Fruit fly (Drosophila melanogaster) Kc167 (cell line): ENCODE measurements around the gene CheA7a.

Experiments
- Myc ChIP-seq: fragments of >200 bp; optimal IDR thresholded peaks from 2 replicates; lab custom pipeline; 2017; ENCODE audit warnings: missing external identifiers
- Sin3A ChIP-seq: fragments of >200 bp; optimal IDR thresholded peaks from 2 replicates; lab custom pipeline; 2018; ENCODE audit warnings: missing external identifiers
- h ChIP-seq: fragments of >200 bp; optimal IDR thresholded peaks from 3 replicates; lab custom pipeline; 2018; ENCODE audit warnings: missing external identifiers
- insv ChIP-seq: fragments of >200 bp; optimal IDR thresholded peaks from 3 replicates; lab custom pipeline; 2018; ENCODE audit warnings: missing external identifiers
- psq ChIP-seq: fragments of >200 bp; optimal IDR thresholded peaks from 2 replicates; lab custom pipeline; 2017; ENCODE audit warnings: missing external identifiers
- ttk ChIP-seq: sonication (Bioruptor generic); optimal IDR thresholded peaks from 2 replicates; lab custom pipeline; 2017; ENCODE audit warnings: missing external identifiers

CheA7a gene

DNA sequence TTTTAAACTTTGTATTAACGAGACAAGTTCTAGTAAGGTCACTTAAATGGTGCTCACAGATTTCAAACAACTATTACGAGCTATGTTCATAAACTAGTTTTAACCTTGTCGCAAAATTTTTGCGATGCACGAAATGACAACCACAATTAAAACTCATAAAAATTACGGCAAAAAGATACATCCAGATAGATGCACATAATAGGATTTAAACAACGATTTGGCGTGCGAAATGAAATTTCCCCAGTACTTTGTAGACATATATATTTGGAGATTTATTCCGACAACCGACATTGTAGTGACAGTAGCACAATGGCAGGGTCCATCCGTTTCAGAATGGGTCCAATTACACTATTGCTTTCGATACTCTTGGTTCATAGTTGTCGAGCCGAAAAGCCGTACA lies at the start of gene CheA7a:
Gene CheA7a, plus strand, starts transcription at position 301 of the 400 bp plus-strand sequence.
- TF ChIP-seq Sin3A (lab: Kevin White, UChicago) (no peak), ttk (lab: Kevin White, UChicago) (no peak), h (lab: Kevin White, UChicago) (no peak), Myc (lab: Kevin White, UChicago) (no peak), psq (lab: Kevin White, UChicago) (no peak)

DNA sequence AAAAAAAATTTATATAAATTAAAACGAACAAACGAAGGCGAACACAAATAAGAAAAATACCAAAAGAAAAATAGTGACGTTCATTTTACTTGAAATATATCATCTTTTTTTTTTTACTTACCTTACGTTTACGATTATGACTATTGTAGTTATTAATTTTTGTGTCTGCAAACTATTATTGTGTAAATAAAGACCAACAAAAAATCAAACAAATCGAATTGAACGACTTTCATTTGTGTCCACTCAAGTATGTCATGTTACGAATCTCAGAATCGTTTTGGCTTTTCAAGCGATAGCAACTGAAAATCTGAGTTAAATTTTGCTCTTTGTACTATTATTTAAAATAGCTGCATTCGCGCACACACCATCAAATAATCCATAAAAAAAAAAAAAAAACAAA lies 49.2 kb upstream of the CheA7a start, which contains the start of gene Acsf3:
Gene Acsf3, plus strand, starts transcription at position 301 of the 400 bp plus-strand sequence.
- TF ChIP-seq Sin3A (lab: Kevin White, UChicago): no peak
- no peak for TF ChIP-seq insv (lab: Kevin White, UChicago)

DNA sequence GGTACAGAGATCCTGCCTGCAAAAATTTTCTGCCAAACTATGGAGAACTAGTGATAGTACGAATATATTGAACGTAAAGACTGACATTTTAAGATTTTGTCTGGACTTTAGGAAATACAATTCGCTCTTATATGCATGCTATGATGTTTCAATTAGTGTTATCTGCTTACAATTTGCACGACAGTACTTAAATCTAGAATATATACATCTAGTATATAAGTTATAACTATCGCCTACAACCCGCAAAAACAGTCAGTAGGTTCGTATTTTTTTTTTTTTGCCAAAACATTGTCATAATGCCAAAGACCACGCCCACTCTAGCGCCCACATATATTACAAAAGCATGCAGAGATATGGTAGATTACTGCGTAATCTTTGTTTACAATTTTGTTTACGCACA lies 45.8 kb upstream of the CheA7a start, which contains the start of gene CG42780:
Gene CG42780, minus strand, starts transcription at position 101 of the 400 bp plus-strand sequence.
- TF ChIP-seq psq (lab: Kevin White, UChicago): no peak
- TF ChIP-seq h (lab: Kevin White, UChicago): no peak
- no peak for TF ChIP-seq Myc (lab: Kevin White, UChicago)
- TF ChIP-seq ttk (lab: Kevin White, UChicago): no peak
- TF ChIP-seq insv (lab: Kevin White, UChicago): no peak
- no peak for TF ChIP-seq Sin3A (lab: Kevin White, UChicago)

DNA sequence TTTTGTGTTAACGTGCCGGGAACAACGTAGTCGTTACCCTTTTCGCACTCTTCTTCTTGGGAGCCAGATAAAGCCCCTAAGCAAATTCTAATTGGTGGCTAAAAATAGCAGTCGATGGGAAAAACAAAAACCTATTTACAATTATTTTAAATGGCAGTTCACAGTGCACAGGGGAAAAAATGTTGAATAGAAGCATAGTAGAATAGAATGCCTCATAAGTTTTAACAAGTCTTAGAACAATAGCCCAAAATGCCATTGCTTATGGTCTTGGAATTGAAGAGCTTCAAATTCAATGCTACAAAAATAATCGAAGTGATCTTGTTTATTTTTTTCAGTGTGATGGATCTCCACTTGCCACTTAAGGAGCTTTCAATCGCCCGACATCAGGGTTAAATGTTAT lies 45.4 kb upstream of the CheA7a start:
- TF ChIP-seq insv (lab: Kevin White, UChicago) (no peak), ttk (lab: Kevin White, UChicago) (no peak), h (lab: Kevin White, UChicago) (no peak), psq (lab: Kevin White, UChicago) (no peak), Sin3A (lab: Kevin White, UChicago) (no peak), Myc (lab: Kevin White, UChicago) (no peak)

DNA sequence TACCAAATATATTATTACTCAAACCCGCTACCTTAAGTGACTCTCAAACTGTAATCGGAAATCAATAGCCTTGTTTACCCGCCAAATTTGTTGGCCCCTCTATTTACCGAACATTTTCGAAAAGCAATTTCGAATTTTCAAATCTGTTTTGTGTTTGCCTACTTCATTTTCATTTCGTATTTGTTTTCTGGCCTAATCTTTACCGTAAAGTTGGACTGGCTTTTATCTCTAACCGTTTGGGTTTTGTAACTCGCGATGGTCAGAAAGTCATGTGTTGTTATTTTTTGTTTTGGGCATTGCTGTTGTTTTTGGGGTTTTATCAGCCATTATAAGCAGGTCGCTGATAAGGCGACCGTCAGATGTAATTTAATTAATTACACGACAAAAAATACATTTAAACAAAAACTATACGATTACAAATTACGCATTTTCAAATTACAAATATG lies 44.6 kb upstream of the CheA7a start:
- TF ChIP-seq h (lab: Kevin White, UChicago) (no peak), Myc (lab: Kevin White, UChicago) (no peak), Sin3A (lab: Kevin White, UChicago) (no peak), psq (lab: Kevin White, UChicago) (no peak), insv (lab: Kevin White, UChicago) (no peak), ttk (lab: Kevin White, UChicago) (no peak)

DNA sequence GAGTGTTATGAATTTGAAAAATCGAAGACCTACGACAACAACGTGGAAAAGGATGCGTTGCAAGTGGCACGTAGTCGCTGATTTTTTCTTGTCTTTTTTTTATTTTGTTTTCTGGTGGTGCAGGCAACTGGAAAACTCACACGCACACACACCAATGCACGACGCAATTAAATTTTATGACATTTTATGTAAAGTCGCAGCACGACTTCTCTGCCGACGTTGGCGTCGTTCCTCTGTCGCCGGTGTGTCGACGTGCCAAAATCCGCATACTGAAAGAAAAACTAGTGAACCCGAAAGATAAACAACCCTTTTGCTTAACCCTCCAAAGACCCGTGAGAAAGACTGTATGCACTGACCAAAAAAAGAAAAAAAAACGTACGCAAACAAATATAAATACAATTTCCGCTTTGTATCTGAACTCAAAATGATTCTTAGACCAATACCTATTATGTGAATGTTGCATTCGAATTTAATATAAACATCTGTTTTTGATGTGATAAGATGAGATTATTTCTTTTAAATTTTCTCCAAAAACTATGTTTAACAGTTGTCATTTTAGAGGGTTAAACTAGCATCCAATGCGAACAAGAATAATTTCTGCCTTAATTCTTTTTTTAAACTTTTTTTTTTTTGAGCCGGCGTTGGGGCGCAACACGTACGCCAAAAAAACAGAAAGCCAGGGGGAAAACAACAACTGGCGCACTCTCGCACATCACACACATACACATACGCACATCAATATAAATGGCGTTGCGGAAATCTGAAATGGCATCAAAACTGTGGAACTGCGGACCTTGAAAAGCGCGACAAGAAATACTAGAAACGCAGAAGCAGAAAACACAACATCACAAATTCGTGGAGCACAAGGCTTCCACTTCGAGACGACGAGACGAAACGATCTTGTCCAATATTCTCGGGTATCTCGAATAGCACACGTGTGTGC lies 43.8 kb upstream of the CheA7a start:
- TF ChIP-seq h (lab: Kevin White, UChicago) (no peak), psq (lab: Kevin White, UChicago) (no peak), ttk (lab: Kevin White, UChicago) (no peak), Myc (lab: Kevin White, UChicago) (no peak), Sin3A (lab: Kevin White, UChicago) (no peak), insv (lab: Kevin White, UChicago) (no peak)

DNA sequence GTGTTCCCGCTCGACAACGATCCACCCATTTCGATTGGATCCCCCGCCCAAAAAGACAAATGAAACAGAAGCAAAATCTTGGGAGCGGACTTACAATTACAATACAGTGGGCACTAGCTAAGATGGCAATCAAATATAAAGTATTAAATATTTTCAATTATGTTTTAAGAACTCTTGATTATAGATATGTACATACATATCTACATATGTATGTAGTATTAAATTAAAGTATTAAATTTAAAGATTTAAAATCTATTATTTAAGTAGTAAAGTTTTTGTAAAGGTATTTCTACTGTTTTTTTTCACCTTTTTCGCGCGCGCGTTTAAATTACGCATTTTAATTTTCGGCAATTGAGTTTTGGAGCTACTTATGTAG lies 43.2 kb upstream of the CheA7a start:
- TF ChIP-seq insv (lab: Kevin White, UChicago) (no peak), h (lab: Kevin White, UChicago) (no peak), ttk (lab: Kevin White, UChicago) (no peak), Sin3A (lab: Kevin White, UChicago) (no peak), psq (lab: Kevin White, UChicago) (no peak), Myc (lab: Kevin White, UChicago) (no peak)

DNA sequence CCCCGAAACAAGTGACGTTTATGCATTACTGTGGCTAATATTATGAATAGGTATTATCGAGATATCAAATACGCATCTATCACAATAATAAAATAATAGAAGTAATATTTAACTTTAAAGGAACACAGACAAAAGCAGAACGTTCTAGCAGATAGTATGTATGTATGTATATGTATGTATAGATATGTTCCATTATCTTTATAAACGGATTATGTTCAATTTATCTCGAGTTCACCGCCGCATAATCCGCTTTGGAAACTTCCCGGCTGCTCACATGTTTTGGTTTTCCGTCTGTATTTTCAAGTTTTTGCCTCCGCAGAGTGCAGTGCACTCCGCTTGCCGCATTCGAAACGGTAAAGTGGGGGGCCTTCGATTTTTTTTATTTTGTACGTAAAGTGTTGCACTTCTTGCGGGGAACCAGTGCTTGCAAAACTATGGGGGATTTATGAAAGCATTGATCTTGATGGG lies 42.4 kb upstream of the CheA7a start:
- TF ChIP-seq ttk (lab: Kevin White, UChicago) (no peak), Sin3A (lab: Kevin White, UChicago) (no peak), h (lab: Kevin White, UChicago) (no peak), Myc (lab: Kevin White, UChicago) (no peak), psq (lab: Kevin White, UChicago) (no peak), insv (lab: Kevin White, UChicago) (no peak)

DNA sequence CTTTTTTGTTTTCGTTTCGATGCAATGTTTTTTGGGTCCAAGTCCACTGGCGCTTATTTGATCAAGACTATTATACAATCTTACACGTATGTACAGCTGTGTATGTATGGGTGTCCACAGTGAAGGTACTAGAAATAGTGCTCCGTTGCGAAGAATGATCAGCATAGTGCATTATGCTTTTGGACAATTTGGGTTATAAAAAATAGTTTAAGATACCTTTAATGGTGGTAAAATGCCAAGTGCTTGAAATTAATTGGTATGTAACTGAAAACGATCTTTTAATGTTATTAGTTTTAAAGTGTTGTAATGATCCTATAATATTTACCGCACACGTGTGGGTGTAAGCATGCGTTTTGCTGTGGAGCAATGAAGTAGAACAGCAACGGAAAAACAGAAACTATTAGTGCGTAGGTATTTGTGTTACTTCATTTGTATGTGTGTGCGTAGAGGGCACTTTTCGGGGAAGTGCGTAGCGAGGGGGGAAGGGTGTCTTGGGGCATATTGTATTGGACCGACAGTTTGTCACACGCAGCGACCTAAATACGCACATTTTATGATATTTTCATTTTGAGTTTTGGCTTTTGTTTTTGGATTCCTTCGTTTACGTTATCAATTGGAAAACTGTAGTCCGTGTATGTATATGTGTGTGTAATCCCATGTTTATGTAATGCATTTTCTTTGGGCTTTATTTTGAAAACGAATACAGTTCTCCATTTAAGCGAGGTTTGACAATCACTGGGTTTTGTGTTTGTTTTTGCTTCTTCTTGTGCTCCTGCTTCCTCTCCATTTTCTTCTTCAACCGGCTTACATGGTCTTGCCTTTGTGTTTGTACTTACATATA lies 41.6 kb upstream of the CheA7a start:
- TF ChIP-seq h (lab: Kevin White, UChicago) (no peak), Myc (lab: Kevin White, UChicago) (no peak), psq (lab: Kevin White, UChicago) (no peak), ttk (lab: Kevin White, UChicago) (no peak), insv (lab: Kevin White, UChicago) (no peak), Sin3A (lab: Kevin White, UChicago) (no peak)

DNA sequence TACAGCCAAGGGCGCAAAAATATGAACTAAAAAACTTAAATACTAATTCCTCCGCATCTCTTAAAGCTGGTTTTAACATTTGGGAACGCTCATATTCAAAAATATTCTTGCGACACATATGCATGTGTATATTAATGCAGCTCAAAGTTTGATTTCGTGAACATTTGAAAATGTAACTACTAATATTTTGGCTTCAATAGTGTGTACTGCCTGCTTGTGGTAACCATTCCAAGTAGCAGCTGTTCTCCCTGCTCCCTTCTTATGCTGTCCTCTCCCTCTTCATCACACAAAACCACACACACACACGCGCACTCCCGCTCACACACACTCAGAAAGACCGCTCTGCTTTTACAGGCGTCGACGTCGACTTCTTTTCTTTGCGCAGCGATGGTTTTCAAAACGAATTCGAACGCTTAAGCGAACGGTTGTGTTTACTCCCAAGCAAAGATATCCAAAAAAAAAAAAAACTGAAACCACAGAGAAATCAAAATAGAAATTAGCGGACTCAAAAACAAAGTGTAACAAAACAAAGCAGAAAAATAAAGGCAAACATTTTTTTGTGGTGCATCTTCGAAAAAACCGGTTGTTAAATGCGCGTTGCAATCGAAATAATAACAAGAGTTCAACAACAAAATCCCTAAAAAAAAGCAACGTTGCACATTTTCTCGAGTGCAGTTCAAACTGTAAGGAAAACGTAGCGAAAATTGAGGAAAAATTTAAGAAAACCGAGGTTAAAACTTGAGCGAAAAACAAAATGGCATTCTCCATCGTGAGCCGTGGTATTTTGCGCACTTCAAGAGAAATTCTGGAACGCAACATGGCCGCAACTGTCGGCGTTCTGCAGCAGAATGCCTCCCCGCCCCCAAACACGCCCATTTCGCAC lies 40.7 kb upstream of the CheA7a start, which contains the start of gene CBP:
Gene CBP, plus strand, starts transcription at position 391 of the 883 bp plus-strand sequence.
- no peak for TF ChIP-seq ttk (lab: Kevin White, UChicago)
- no peak for TF ChIP-seq psq (lab: Kevin White, UChicago)
- no peak for TF ChIP-seq Myc (lab: Kevin White, UChicago)
- TF ChIP-seq Sin3A (lab: Kevin White, UChicago): no peak
- no peak for TF ChIP-seq h (lab: Kevin White, UChicago)
- no peak for TF ChIP-seq insv (lab: Kevin White, UChicago)
